Worm (Caenorhabditis elegans): ENCODE data around the gene dop-4.

DNA sequence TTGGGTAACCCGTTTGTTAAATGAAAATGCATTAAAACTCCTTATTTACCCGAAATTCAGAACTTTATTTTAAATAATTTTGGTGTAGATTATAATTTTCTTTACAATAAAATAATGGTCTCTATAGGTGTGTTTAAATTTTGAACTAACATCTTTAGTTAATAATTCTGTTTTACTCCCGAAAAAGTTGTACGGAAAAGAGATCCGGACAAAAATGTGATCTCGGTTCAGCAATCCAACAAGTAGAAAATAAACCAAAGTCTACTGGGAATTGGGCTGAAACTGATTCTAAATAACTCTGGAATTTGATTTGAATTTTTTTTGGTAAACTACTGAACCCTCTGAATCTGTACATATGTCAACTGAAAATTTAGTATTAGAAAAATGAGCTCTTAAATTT is 660 bp downstream of the dop-4 start:
- no peak for TF ChIP-seq nhr-76 (tag; optimal IDR thresholded peaks at IDR 0.05)
- TF ChIP-seq grh-1 (GFP tag; IDR thresholded peaks at IDR 0.05), result no peak
